Worm (Caenorhabditis elegans): Measurements from ENCODE around the gene C17C3.6.

DNA sequence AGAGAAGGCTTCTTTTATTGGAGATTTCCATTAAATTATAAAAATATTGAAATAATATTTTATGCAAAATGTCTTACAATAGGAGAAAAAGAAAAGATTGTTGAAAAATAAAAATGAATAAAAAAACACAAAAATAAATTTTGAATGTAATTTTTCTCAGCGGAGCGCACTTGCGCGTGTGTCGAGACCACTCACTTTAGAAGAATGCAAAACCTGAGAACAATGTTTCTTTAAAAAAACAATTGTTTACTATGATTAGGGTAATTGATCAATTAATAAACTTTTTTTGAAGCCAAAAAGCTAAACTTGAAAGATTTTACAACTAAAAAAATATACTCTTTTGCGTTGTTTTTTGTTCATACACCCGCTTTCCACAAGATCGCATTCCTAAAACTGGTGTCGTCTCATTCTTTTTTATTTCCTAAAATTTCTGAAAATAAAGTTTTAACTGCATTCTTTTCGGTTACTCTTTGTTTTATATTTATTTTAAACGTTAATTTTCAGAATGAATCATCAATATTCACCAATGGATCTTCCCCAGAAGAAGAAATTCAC, 44.4 kb downstream of the C17C3.6 start, which contains the start of gene ttc-4:
- TF ChIP-seq ets-7 (tag; optimal IDR thresholded peaks at IDR 0.05) (peak; percentile 19), pes-1 (GFP tag; IDR thresholded peaks at IDR 0.05) (peak; percentile 56), ceh-13 (GFP tag; optimal IDR thresholded peaks at IDR 0.05) (no peak)

Measured in whole organism, early embryonic.